Fruit fly (Drosophila melanogaster) whole organism, adult: ENCODE results near the gene nrv2.

Source experiments
- CG11617 ChIP-seq: fragments of 200-800 bp; sonication (Bioruptor generic); optimal IDR thresholded peaks from 2 replicates; lab custom pipeline; 2017; ENCODE audit warnings: mild to moderate bottlenecking, missing biosample characterization, missing genetic modification reagents, missing genetic modification characterization
- CG12768 ChIP-seq: fragments of 200-800 bp; sonication (Bioruptor generic); optimal IDR thresholded peaks from 2 replicates; lab custom pipeline; 2017; ENCODE audit warnings: missing biosample characterization, missing genetic modification characterization, mild to moderate bottlenecking, moderate library complexity, missing genetic modification reagents
- CG14711 ChIP-seq: fragments of 200-800 bp; sonication (Bioruptor generic); optimal IDR thresholded peaks from 2 replicates; lab custom pipeline; 2018; ENCODE audit warnings: missing biosample characterization, mild to moderate bottlenecking, missing genetic modification characterization, moderate library complexity
- CG1620 ChIP-seq: fragments of 200-800 bp; sonication (Bioruptor generic); optimal IDR thresholded peaks from 2 replicates; lab custom pipeline; 2016; ENCODE audit warnings: missing biosample characterization, missing genetic modification characterization
- CG33017 ChIP-seq: fragments of 200-800 bp; sonication (Bioruptor generic); optimal IDR thresholded peaks from 2 replicates; lab custom pipeline; 2018; ENCODE audit warnings: missing biosample characterization, mild to moderate bottlenecking, missing genetic modification characterization, moderate library complexity
- CG5204 ChIP-seq: fragments of 200-800 bp; sonication (Bioruptor generic); optimal IDR thresholded peaks from 2 replicates; lab custom pipeline; 2016; ENCODE audit warnings: missing biosample characterization, missing genetic modification characterization
- CG7045 ChIP-seq: fragments of 200-800 bp; sonication (Bioruptor generic); optimal IDR thresholded peaks from 2 replicates; lab custom pipeline; 2017; ENCODE audit warnings: missing biosample characterization, mild to moderate bottlenecking, missing genetic modification characterization
- CG7101 ChIP-seq: fragments of 200-800 bp; sonication (Bioruptor generic); optimal IDR thresholded peaks from 2 replicates; lab custom pipeline; 2018; ENCODE audit warnings: missing biosample characterization, mild to moderate bottlenecking, missing genetic modification characterization, moderate library complexity
- Clk ChIP-seq: fragments of 200-800 bp; sonication (Bioruptor generic); optimal IDR thresholded peaks from 2 replicates; lab custom pipeline; 2017; ENCODE audit warnings: missing biosample characterization, missing genetic modification characterization
- Crg-1 ChIP-seq: fragments of 200-800 bp; sonication (Bioruptor generic); optimal IDR thresholded peaks from 2 replicates; lab custom pipeline; 2016; ENCODE audit warnings: missing biosample characterization, missing genetic modification characterization
- Hr96 ChIP-seq: fragments of 200-800 bp; sonication (Bioruptor generic); optimal IDR thresholded peaks from 2 replicates; lab custom pipeline; 2016; ENCODE audit warnings: missing biosample characterization, missing genetic modification characterization
- Mnt ChIP-seq: fragments of 200-800 bp; sonication (Bioruptor generic); optimal IDR thresholded peaks from 2 replicates; lab custom pipeline; 2016; ENCODE audit warnings: missing biosample characterization, mild to moderate bottlenecking, missing genetic modification characterization
- bab1 ChIP-seq: fragments of 200-800 bp; sonication (Bioruptor generic); optimal IDR thresholded peaks from 3 replicates; lab custom pipeline; 2019; ENCODE audit warnings: missing biosample characterization, mild to moderate bottlenecking, missing genetic modification characterization, moderate library complexity
- cic ChIP-seq: fragments of 200-800 bp; sonication (Bioruptor generic); optimal IDR thresholded peaks from 2 replicates; lab custom pipeline; 2017; ENCODE audit warnings: missing biosample characterization, mild to moderate bottlenecking, missing genetic modification characterization, moderate library complexity
- cnc ChIP-seq, 2 experiments: fragments of >200 bp; optimal IDR thresholded peaks; 2 replicates each; lab custom pipeline; 2017
- kay ChIP-seq: fragments of 200-800 bp; sonication (Bioruptor generic); peaks from one replicate; lab custom pipeline; 2016; ENCODE audit warnings: missing biosample characterization, missing genetic modification characterization, borderline replicate concordance
- ovo ChIP-seq: fragments of 200-800 bp; sonication (Bioruptor generic); optimal IDR thresholded peaks from 2 replicates; lab custom pipeline; 2016; ENCODE audit warnings: missing biosample characterization, missing genetic modification characterization
- pad ChIP-seq: fragments of 200-800 bp; sonication (Bioruptor generic); optimal IDR thresholded peaks from 3 replicates; lab custom pipeline; 2017; ENCODE audit warnings: missing biosample characterization, missing genetic modification characterization, mild to moderate bottlenecking, moderate library complexity, missing genetic modification reagents
- tj ChIP-seq: fragments of 200-800 bp; sonication (Bioruptor generic); optimal IDR thresholded peaks from 3 replicates; lab custom pipeline; 2017; ENCODE audit warnings: missing biosample characterization, mild to moderate bottlenecking, missing genetic modification characterization, moderate library complexity
- toe ChIP-seq: fragments of 200-800 bp; sonication (Bioruptor generic); optimal IDR thresholded peaks from 2 replicates; lab custom pipeline; 2016; ENCODE audit warnings: missing biosample characterization, missing genetic modification characterization

The nrv2 gene

DNA sequence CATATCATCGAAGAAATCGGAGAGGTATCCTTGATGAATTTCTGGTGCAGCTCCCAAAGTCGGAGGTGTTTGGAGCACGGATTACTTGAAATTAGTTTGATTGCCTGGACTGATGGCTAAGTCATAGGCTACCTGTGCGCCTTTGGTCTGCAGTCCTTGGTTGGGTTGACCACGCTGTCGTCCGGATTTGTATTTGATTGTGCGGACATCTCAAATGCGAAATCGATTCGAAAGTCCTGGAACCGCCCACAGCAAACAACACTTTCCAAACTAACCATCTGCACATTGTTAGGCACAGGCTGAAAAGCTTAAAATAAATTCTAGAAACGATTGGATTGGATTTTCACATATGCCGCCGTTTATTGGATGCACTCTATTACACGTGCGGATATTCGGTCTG is 39.1 kb downstream of the nrv2 start, which contains the start of gene CG11322:
CG11322 (minus strand) TSS at position 101 of the 400 bp plus-strand sequence.
- TF ChIP-seq kay (GFP tag; lab: Kevin White, UChicago) = no peak
- TF ChIP-seq pad (GFP tag; lab: Kevin White, UChicago) = no peak
- TF ChIP-seq Clk (GFP tag; lab: Kevin White, UChicago) = no peak
- no peak for TF ChIP-seq tj (GFP tag; lab: Kevin White, UChicago)
- TF ChIP-seq CG7045 (GFP tag; lab: Kevin White, UChicago) = no peak
- no peak for TF ChIP-seq Crg-1 (GFP tag; lab: Kevin White, UChicago)
- no peak for TF ChIP-seq CG1620 (GFP tag; lab: Kevin White, UChicago)

DNA sequence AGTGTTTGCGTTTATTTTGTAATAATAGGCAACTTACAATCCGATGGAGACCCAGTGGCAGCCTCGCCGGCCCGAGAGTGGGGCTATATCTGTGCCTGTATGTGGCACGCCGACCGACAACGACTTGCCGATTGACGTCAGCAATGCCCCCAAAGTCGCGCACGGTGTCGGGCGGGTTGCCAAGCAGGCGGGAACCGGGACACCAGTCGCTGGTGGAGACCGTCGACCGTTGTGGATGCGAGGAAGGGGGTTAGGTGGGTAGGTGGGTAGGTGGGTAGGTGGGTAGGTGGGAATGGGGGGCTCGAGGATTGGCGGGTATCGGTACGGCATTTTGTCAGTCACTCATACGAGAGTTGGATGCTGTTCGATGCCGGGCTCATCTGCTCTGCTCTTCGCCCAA is 47.6 kb downstream of the nrv2 start:
- TF ChIP-seq ovo (GFP tag; lab: Kevin White, UChicago) (no peak), CG11617 (no peak), bab1 (GFP tag; lab: Kevin White, UChicago) (no peak), CG7101 (no peak), CG14711 (tag; lab: Kevin White, UChicago) (no peak), kay (GFP tag; lab: Kevin White, UChicago) (no peak), Mnt (GFP tag; lab: Kevin White, UChicago) (no peak), pad (GFP tag; lab: Kevin White, UChicago) (no peak), tj (GFP tag; lab: Kevin White, UChicago) (no peak), Crg-1 (GFP tag; lab: Kevin White, UChicago) (no peak), CG7045 (GFP tag; lab: Kevin White, UChicago) (no peak), CG1620 (GFP tag; lab: Kevin White, UChicago) (no peak), Clk (GFP tag; lab: Kevin White, UChicago) (no peak), cic (no peak), CG5204 (GFP tag; lab: Kevin White, UChicago) (no peak), CG12768 (GFP tag; lab: Kevin White, UChicago) (no peak), CG33017 (tag; lab: Kevin White, UChicago) (no peak), Hr96 (GFP tag; lab: Kevin White, UChicago) (no peak)

DNA sequence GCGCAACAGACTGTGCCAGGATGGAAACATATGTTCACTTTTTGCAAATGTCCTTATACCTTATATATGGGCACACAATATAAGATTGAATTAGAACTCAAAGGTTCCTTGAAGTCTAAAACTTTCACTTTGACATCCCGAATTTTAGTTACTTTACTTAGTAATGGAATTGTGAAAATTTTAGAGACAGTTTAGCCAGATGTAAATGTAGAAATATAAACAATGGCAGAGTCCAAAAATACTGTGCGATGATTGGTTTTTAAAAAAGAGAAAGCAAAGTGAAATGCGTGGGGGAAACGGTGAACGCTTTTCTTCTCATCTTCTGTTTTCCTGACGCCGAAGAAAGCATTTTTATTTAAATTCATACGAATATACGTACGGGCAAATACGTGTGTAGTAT is 50.8 kb downstream of the nrv2 start, which contains the start of gene CG44271:
CG44271 (minus strand) TSS at position 101 of the 400 bp plus-strand sequence.
- TF ChIP-seq cnc (optimal IDR thresholded peaks at IDR 0.05; lab: Kevin White, UChicago) (no peak), CG1620 (GFP tag; lab: Kevin White, UChicago) (no peak), CG11617 (no peak), Hr96 (GFP tag; lab: Kevin White, UChicago) (no peak), kay (GFP tag; lab: Kevin White, UChicago) (no peak), CG5204 (GFP tag; lab: Kevin White, UChicago) (no peak), toe (no peak)

DNA sequence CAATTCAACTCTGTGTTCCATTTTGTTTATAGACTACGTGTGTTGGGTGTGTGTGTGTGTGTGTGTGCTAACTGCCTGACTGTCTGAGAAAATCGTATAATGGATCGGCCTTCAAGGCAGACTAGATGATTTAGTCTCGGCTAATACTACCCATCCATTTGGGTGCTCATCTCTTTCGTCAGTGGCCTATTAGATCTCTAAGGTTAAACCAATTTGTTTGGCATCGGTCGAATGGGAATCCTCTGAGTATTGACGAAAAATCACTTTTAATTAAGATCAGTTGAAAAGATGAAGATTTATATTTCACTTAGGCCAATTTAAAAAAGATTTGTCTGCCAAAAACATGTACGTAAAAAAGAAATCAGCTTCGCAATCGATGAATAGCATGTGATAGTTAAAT is 53.1 kb downstream of the nrv2 start, which contains the start of gene CG31910:
CG31910 (minus strand) TSS at position 101 of the 400 bp plus-strand sequence.
- TF ChIP-seq cic (no peak), pad (GFP tag; lab: Kevin White, UChicago) (no peak), Crg-1 (GFP tag; lab: Kevin White, UChicago) (no peak), CG33017 (tag; lab: Kevin White, UChicago) (no peak), CG12768 (GFP tag; lab: Kevin White, UChicago) (no peak), Hr96 (GFP tag; lab: Kevin White, UChicago) (no peak), ovo (GFP tag; lab: Kevin White, UChicago) (no peak), Mnt (GFP tag; lab: Kevin White, UChicago) (no peak), CG7045 (GFP tag; lab: Kevin White, UChicago) (no peak), CG11617 (no peak), Clk (GFP tag; lab: Kevin White, UChicago) (no peak), toe (no peak), CG7101 (no peak), CG14711 (tag; lab: Kevin White, UChicago) (no peak), CG5204 (GFP tag; lab: Kevin White, UChicago) (no peak), tj (GFP tag; lab: Kevin White, UChicago) (no peak), bab1 (GFP tag; lab: Kevin White, UChicago) (no peak), CG1620 (GFP tag; lab: Kevin White, UChicago) (no peak), cnc (optimal IDR thresholded peaks at IDR 0.05; lab: Kevin White, UChicago) (no peak)

DNA sequence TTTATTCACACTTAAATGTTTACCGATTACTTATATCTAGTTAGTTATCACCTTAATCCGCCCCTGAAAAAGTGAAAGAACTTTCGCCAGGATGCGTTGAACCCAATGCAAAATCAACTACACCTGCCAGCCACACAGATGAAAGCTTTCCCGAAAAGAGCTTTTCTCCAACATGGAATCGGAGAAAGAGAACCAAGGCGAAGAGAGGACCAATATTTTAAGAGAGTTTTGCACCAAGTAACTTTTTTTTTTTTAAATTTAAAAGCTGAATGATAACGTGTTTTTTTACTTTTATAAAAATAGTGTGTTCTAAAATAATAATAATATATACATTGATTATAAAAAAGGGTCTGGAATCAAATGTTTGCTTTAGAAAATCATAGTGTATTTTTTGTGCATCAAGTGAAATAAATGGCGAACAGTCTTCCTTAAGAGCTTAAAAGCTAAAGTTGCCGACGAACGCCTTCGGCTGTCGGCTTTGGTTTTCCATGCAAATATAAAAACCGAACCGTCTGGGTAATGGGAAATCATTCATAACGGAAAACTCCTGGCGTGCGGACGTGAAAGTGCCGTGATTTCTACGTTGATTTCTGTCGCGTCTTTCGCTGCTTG is 56.6 kb downstream of the nrv2 start, which contains the start of gene meng:
meng (plus strand) TSS at position 523 of the 612 bp plus-strand sequence.
- TF ChIP-seq CG33017 (tag; lab: Kevin White, UChicago) (no peak), kay (GFP tag; lab: Kevin White, UChicago) (peak; percentile 71), tj (GFP tag; lab: Kevin White, UChicago) (no peak)

DNA sequence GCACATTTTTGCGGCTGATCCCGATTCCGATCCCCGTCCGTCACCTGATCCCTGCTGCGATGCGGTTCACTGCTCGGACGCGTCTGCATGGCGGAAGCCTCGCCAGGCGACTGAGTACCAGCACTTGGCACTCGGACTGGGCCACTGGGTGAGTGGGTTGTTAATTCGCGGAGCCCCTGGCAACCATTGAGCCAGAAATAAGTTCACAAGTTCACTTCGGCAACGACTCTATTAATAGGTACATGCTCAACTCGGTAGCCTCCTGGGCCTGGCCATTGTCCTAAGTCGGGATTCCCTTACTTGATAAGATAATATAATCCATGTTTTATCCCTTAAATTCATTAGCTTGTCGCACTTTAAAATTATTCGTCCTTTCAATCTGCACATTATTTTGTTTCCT is 58.6 kb downstream of the nrv2 start, which contains the start of gene TTLL3A:
TTLL3A (minus strand) TSS at position 101 of the 400 bp plus-strand sequence.
- TF ChIP-seq CG1620 (GFP tag; lab: Kevin White, UChicago) (no peak), CG7101 (no peak), Mnt (GFP tag; lab: Kevin White, UChicago) (no peak), toe (no peak), kay (GFP tag; lab: Kevin White, UChicago) (no peak), CG12768 (GFP tag; lab: Kevin White, UChicago) (no peak)
